Worm (Caenorhabditis elegans) whole organism, mixed stage, embryonic: ENCODE data around the gene nuaf-3.

ENCODE experiments used
- lsy-2 ChIP-seq: fragments of 150-350 bp; optimal IDR thresholded peaks from 2 replicates; lab custom pipeline; 2014; ENCODE audit warnings: missing biosample characterization, missing genetic modification characterization
- snpc-4 ChIP-seq: fragments of 150-350 bp; optimal IDR thresholded peaks from 2 replicates; lab custom pipeline; 2014; ENCODE audit warnings: missing biosample characterization, missing genetic modification characterization

ce11 chrIV:11142314-11143227 lies 41.5 kb upstream of the nuaf-3 start, which contains the start of gene skih-2:
- TF ChIP-seq snpc-4 (no peak), lsy-2 (tag; lab: Kevin White, UChicago) (peak; percentile 65)
